Fruit fly (Drosophila melanogaster): ENCODE measurements around the gene Nsf2.

Nsf2 gene

dm6 chr3R:13849327-13849726 is 11.5 kb upstream of the Nsf2 start (continued):
- peak; percentile 46 for TF ChIP-seq CG6854 (GFP tag; optimal IDR thresholded peaks at IDR 0.05)
- TF ChIP-seq pdm3 (GFP tag; optimal IDR thresholded peaks at IDR 0.05) = peak; percentile 62
- peak; percentile 68 for TF ChIP-seq CG10669 (GFP tag; optimal IDR thresholded peaks at IDR 0.05)
- peak; percentile 88 for TF ChIP-seq esn (GFP tag; optimal IDR thresholded peaks at IDR 0.05)
- peak; percentile 37 for TF ChIP-seq CG11902 (GFP tag; optimal IDR thresholded peaks at IDR 0.05)
- TF ChIP-seq CG11762 (GFP tag; optimal IDR thresholded peaks at IDR 0.05; ENCODE audit: insufficient read depth) = peak; percentile 62
- TF ChIP-seq Sox15 (GFP tag; optimal IDR thresholded peaks at IDR 0.05) = peak; percentile 29
- peak; percentile 76 for TF ChIP-seq cyc (GFP tag; optimal IDR thresholded peaks at IDR 0.05)
- TF ChIP-seq topi (GFP tag; optimal IDR thresholded peaks at IDR 0.05) = peak; percentile 81
- TF ChIP-seq CG32006 (GFP tag; optimal IDR thresholded peaks at IDR 0.05) = peak; percentile 32
- TF ChIP-seq Eip93F (GFP tag; optimal IDR thresholded peaks at IDR 0.05) = peak; percentile 81
- peak; percentile 69 for TF ChIP-seq net (GFP tag; optimal IDR thresholded peaks at IDR 0.05)
- TF ChIP-seq CG9139 (GFP tag; optimal IDR thresholded peaks at IDR 0.05) = peak; percentile 31
- TF ChIP-seq acj6 (GFP tag; optimal IDR thresholded peaks at IDR 0.05) = peak; percentile 76
- peak; percentile 70 for TF ChIP-seq CG34406 (GFP tag; optimal IDR thresholded peaks at IDR 0.05)
- no peak for TF ChIP-seq Hr38 (GFP tag; optimal IDR thresholded peaks at IDR 0.05)
- TF ChIP-seq CG6808 (GFP tag; optimal IDR thresholded peaks at IDR 0.05) = peak; percentile 61
- peak; percentile 30 for TF ChIP-seq CG7368 (GFP tag; optimal IDR thresholded peaks at IDR 0.05)
- 0 out of 2 replicates have a peak, but pooled peaks have one; percentile 22 for TF ChIP-seq Gug (GFP tag; IDR thresholded peaks at IDR 0.05)
- TF ChIP-seq salr (GFP tag; optimal IDR thresholded peaks at IDR 0.05) = peak; percentile 13 to 38

- TF ChIP-seq OdsH (GFP tag; optimal IDR thresholded peaks at IDR 0.05) = peak; percentile 43
- TF ChIP-seq ss (GFP tag; optimal IDR thresholded peaks at IDR 0.05) = peak in 1 of 2 experiments; percentile 21
- TF ChIP-seq CG3032 (tag; optimal IDR thresholded peaks at IDR 0.05) = peak; percentile 36
- TF ChIP-seq Hr4 (GFP tag; optimal IDR thresholded peaks at IDR 0.05) = no peak
- peak; percentile 66 for TF ChIP-seq Eip78C (GFP tag)
- no peak for TF ChIP-seq CG6854 (GFP tag; optimal IDR thresholded peaks at IDR 0.05)
- no peak for TF ChIP-seq CG15336 (GFP tag; IDR thresholded peaks at IDR 0.05)
- TF ChIP-seq CG34406 (GFP tag; optimal IDR thresholded peaks at IDR 0.05) = peak; percentile 2
- peak; percentile 1 for TF ChIP-seq CG4318 (GFP tag; optimal IDR thresholded peaks at IDR 0.05)
- peak; percentile 64 for TF ChIP-seq svp (GFP tag)
- peak; percentile 30 for TF ChIP-seq spab (GFP tag; optimal IDR thresholded peaks at IDR 0.05)
- TF ChIP-seq CG3919 (GFP tag; optimal IDR thresholded peaks at IDR 0.05) = peak; percentile 22
- no peak for TF ChIP-seq cyc (GFP tag; optimal IDR thresholded peaks at IDR 0.05)
- TF ChIP-seq CG6792 (GFP tag; optimal IDR thresholded peaks at IDR 0.05) = no peak
- TF ChIP-seq achi (GFP tag; optimal IDR thresholded peaks at IDR 0.05) = peak; percentile 56
- peak; percentile 57 for TF ChIP-seq CG32006 (GFP tag; optimal IDR thresholded peaks at IDR 0.05)
- no peak for TF ChIP-seq CG8319 (GFP tag; optimal IDR thresholded peaks at IDR 0.05)
- peak; percentile 25 for TF ChIP-seq CG10631 (GFP tag; optimal IDR thresholded peaks at IDR 0.05)
- no peak for TF ChIP-seq Ets21C (GFP tag; optimal IDR thresholded peaks at IDR 0.05)
- TF ChIP-seq CG8119 (GFP tag; IDR thresholded peaks at IDR 0.05) = peak; percentile 23; the same call in 1 of the 3 replicates
- peak; percentile 10 for TF ChIP-seq CG8632 (GFP tag; optimal IDR thresholded peaks at IDR 0.05)
- TF ChIP-seq acj6 (GFP tag; optimal IDR thresholded peaks at IDR 0.05) = peak; percentile 29
- TF ChIP-seq CG11762 (GFP tag; optimal IDR thresholded peaks at IDR 0.05; ENCODE audit: insufficient read depth) = peak; percentile 6
- TF ChIP-seq CG10669 (GFP tag; optimal IDR thresholded peaks at IDR 0.05) = peak; percentile 4
- TF ChIP-seq fd59A (GFP tag; optimal IDR thresholded peaks at IDR 0.05) = no peak
- peak; percentile 48 for TF ChIP-seq Ets96B (tag; optimal IDR thresholded peaks at IDR 0.05)
- TF ChIP-seq Gug (GFP tag; IDR thresholded peaks at IDR 0.05) = no peak
- TF ChIP-seq CG6808 (GFP tag; optimal IDR thresholded peaks at IDR 0.05) = peak; percentile 27
- peak; percentile 12 for TF ChIP-seq CG6276 (GFP tag; optimal IDR thresholded peaks at IDR 0.05)
Measured at dm6 chr3R:13848272-13848671, 10.5 kb upstream of the Nsf2 start.

All from whole organism, prepupa.